Worm (Caenorhabditis elegans) whole organism, L4 larva: Measurements from ENCODE around the gene Y17G9B.4.
A peak's percentile ranks its signal among the peaks of the same experiment; 100 is the strongest.

Experiments
- D1046.2 ChIP-seq: fragments of 200-800 bp; sonication (Bioruptor generic); IDR thresholded peaks from 2 replicates; pipeline ENCODE4 v1.3.6; 2022; ENCODE audit warnings: missing genetic modification characterization, missing compliant biosample characterization
- F10B5.3 ChIP-seq: sonication (generic microtip); optimal IDR thresholded peaks from 2 replicates; lab custom pipeline; 2016; ENCODE audit warnings: mild to moderate bottlenecking, missing genetic modification characterization, missing compliant biosample characterization
- F26F4.8 ChIP-seq: fragments of 200-800 bp; sonication (Bioruptor generic); conservative IDR thresholded peaks from 2 replicates; pipeline ENCODE4 v1.3.6; 2022; ENCODE audit warnings: missing genetic modification characterization, missing compliant biosample characterization
- F49E8.2 ChIP-seq: sonication (generic microtip); optimal IDR thresholded peaks from 2 replicates; lab custom pipeline; 2016; ENCODE audit warnings: missing compliant biosample characterization, mild to moderate bottlenecking, missing genetic modification characterization, borderline replicate concordance
- T20F7.1 ChIP-seq: fragments of 200-800 bp; sonication (Bioruptor generic); optimal IDR thresholded peaks from 2 replicates; lab custom pipeline; 2018; ENCODE audit warnings: mild to moderate bottlenecking, missing genetic modification characterization, missing compliant biosample characterization
- Y105C5A.15 ChIP-seq: fragments of 200-800 bp; sonication (Bioruptor generic); IDR thresholded peaks from 2 replicates; pipeline ENCODE4 v1.3.6; 2022; ENCODE audit warnings: missing genetic modification characterization, missing compliant biosample characterization
- ZK337.2 ChIP-seq: fragments of 200-800 bp; sonication (Bioruptor generic); IDR thresholded peaks from 2 replicates; pipeline ENCODE4 v1.3.6; 2022; ENCODE audit warnings: missing genetic modification reagents, missing genetic modification characterization, missing compliant biosample characterization
- ZK546.5 ChIP-seq, 2 experiments: sonication (generic microtip); optimal IDR thresholded peaks; 2 replicates each; lab custom pipeline; 2017; ENCODE audit warnings: missing biosample characterization in 2 of 2, missing genetic modification characterization in 2 of 2
- arid-1 ChIP-seq: fragments of 200-800 bp; sonication (Bioruptor generic); conservative IDR thresholded peaks from 2 replicates; pipeline ENCODE4 v1.3.6; 2022; ENCODE audit warnings: missing genetic modification reagents, missing genetic modification characterization, missing compliant biosample characterization
- dmd-8 ChIP-seq: fragments of 200-800 bp; sonication (Bioruptor generic); IDR thresholded peaks from 2 replicates; pipeline ENCODE4 v1.3.6; 2022; ENCODE audit warnings: missing genetic modification characterization, missing compliant biosample characterization
- dmd-9 ChIP-seq: fragments of 200-800 bp; sonication (Bioruptor generic); IDR thresholded peaks from 2 replicates; pipeline ENCODE4 v1.3.6; 2022; ENCODE audit warnings: missing genetic modification reagents, missing genetic modification characterization, missing compliant biosample characterization
- egl-27 ChIP-seq: sonication (generic microtip); optimal IDR thresholded peaks from 3 replicates; lab custom pipeline; 2017; ENCODE audit warnings: missing biosample characterization, missing genetic modification reagents, missing genetic modification characterization
- hlh-11 ChIP-seq: fragments of 200-800 bp; sonication (Bioruptor generic); optimal IDR thresholded peaks from 2 replicates; lab custom pipeline; 2018; ENCODE audit warnings: mild to moderate bottlenecking, missing genetic modification characterization, missing compliant biosample characterization
- lin-13 ChIP-seq: fragments of 150-350 bp; optimal IDR thresholded peaks from 2 replicates; lab custom pipeline; 2014; ENCODE audit warnings: missing biosample characterization, missing genetic modification reagents, missing genetic modification characterization
- lin-15B ChIP-seq: fragments of 150-350 bp; sonication (generic microtip); optimal IDR thresholded peaks from 3 replicates; lab custom pipeline; 2014; ENCODE audit warnings: missing biosample characterization, missing genetic modification characterization
- lin-38 ChIP-seq: fragments of 200-800 bp; sonication (Bioruptor generic); IDR thresholded peaks from 2 replicates; pipeline ENCODE4 v1.3.6; 2022; ENCODE audit warnings: missing genetic modification reagents, missing genetic modification characterization, missing compliant biosample characterization
- lsy-2 ChIP-seq, 2 experiments: fragments of 150-350 bp in 1 of 2; sonication (generic microtip) in 1 of 2; optimal IDR thresholded peaks; 2 replicates each; lab custom pipeline; 2014 to 2017; ENCODE audit warnings: missing biosample characterization in 2 of 2, missing genetic modification characterization in 2 of 2
- madf-5 ChIP-seq, 2 experiments: fragments of 200-800 bp; sonication (Bioruptor generic); IDR thresholded peaks; 2 replicates each; pipeline ENCODE4 v1.3.6; 2022; ENCODE audit warnings: missing compliant biosample characterization in 2 of 2, missing genetic modification characterization in 2 of 2
- madf-9 ChIP-seq: fragments of 200-800 bp; sonication (Bioruptor generic); conservative IDR thresholded peaks from 2 replicates; pipeline ENCODE4 v1.3.6; 2022; ENCODE audit warnings: missing genetic modification reagents, missing genetic modification characterization, missing compliant biosample characterization
- mxl-3 ChIP-seq: fragments of 200-800 bp; sonication (Bioruptor generic); optimal IDR thresholded peaks from 2 replicates; lab custom pipeline; 2018; ENCODE audit warnings: mild to moderate bottlenecking, missing genetic modification characterization, missing compliant biosample characterization
- nhr-11 ChIP-seq: fragments of 150-350 bp; optimal IDR thresholded peaks from 2 replicates; lab custom pipeline; 2014; ENCODE audit warnings: missing biosample characterization, missing genetic modification characterization
- nhr-111 ChIP-seq: fragments of 200-800 bp; sonication (Bioruptor generic); optimal IDR thresholded peaks from 2 replicates; lab custom pipeline; 2018; ENCODE audit warnings: mild to moderate bottlenecking, missing genetic modification characterization, missing compliant biosample characterization
- nhr-25 ChIP-seq: sonication (generic microtip); optimal IDR thresholded peaks from 2 replicates; lab custom pipeline; 2017; ENCODE audit warnings: missing genetic modification characterization, mild to moderate bottlenecking, missing compliant biosample characterization, antibody characterized with exemption, moderate library complexity, borderline replicate concordance; ENCODE audit not compliant: insufficient read depth
- nhr-76 ChIP-seq: fragments of 150-350 bp; optimal IDR thresholded peaks from 2 replicates; lab custom pipeline; 2014; ENCODE audit warnings: missing biosample characterization, missing genetic modification characterization
- pha-4 ChIP-seq, 2 experiments: fragments of 150-350 bp in 1 of 2; fragments of 200-800 bp in 1 of 2; sonication (Bioruptor generic) in 1 of 2; IDR thresholded peaks in 1 of 2; optimal IDR thresholded peaks in 1 of 2; 2 replicates each; pipeline versions ENCODE4 v1.3.6 to Lab custom; 2014 to 2022; ENCODE audit warnings: missing genetic modification characterization in 2 of 2, missing genetic modification reagents in 2 of 2, missing biosample characterization in 1 of 2, missing compliant biosample characterization in 1 of 2
- pqm-1 ChIP-seq: sonication (generic microtip); optimal IDR thresholded peaks from 2 replicates; lab custom pipeline; 2017; ENCODE audit warnings: missing biosample characterization, missing genetic modification characterization
- snpc-1.2 ChIP-seq: fragments of 200-800 bp; sonication (Bioruptor generic); IDR thresholded peaks from 2 replicates; pipeline ENCODE4 v1.3.6; 2022; ENCODE audit warnings: missing genetic modification reagents, missing genetic modification characterization, missing compliant biosample characterization
- unc-130 ChIP-seq: sonication (generic microtip); optimal IDR thresholded peaks from 2 replicates; lab custom pipeline; 2016; ENCODE audit warnings: missing genetic modification reagents, missing genetic modification characterization, missing compliant biosample characterization
- unc-62 ChIP-seq, 3 experiments: fragments of 150-350 bp in 1 of 3; sonication (generic microtip); optimal IDR thresholded peaks in 2 of 3; peaks in 1 of 3; 1 replicate in 1 of 3; 2 replicates in 2 of 3; lab custom pipeline; 2014 to 2017; ENCODE audit warnings: missing biosample characterization in 3 of 3, missing genetic modification characterization in 3 of 3, missing genetic modification reagents in 3 of 3, missing genotype in 1 of 3
- vab-7 ChIP-seq: fragments of 200-800 bp; sonication (Bioruptor generic); IDR thresholded peaks from 2 replicates; pipeline ENCODE4 v1.3.6; 2022; ENCODE audit warnings: missing genetic modification reagents, missing genetic modification characterization, missing compliant biosample characterization
- zag-1 ChIP-seq: fragments of 150-350 bp; optimal IDR thresholded peaks from 2 replicates; lab custom pipeline; 2014; ENCODE audit warnings: missing biosample characterization, missing genetic modification characterization
- zip-2 ChIP-seq: fragments of 150-350 bp; optimal IDR thresholded peaks from 2 replicates; lab custom pipeline; 2014; ENCODE audit warnings: missing biosample characterization, missing genetic modification characterization

Y17G9B.4 gene

DNA sequence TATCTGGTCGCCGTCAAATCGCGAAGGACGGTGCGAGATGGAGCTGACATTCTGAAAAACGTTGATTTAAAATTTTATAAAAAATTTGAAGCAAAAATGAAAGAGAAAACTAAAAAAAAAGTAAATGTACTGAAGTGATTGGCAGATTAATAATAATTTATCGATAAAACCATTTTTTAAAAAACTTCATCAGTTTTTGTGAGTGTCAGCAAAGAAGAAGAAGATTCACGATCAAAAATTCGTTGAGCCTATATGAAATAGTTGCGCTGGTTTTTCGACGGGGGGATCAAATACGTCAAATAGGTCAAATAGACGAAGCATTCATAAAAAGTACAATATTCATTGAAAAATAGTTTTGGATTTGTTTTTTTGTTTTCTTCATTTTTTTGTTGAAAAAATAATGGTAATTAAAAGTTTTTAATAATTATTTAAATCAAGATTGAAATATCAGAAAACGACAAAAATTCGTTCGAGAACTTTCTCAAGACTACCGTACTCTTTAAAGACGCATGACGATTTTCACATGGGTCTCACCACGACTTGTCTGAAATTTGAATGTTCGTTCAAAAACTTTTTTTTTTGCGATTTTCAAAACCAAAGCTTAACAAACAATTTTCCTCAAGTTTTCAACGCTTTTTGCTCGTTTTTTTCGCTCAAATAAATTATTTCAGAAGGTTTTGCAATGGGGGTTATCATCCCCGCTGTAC lies 8.6 kb downstream of the Y17G9B.4 start, which contains the start of the genes memi-1 and cyp-31A3:
TSS of gene memi-1 (minus strand) at position 51 of the 707 bp plus-strand sequence.
TSS of gene cyp-31A3 (plus strand) at position 672 of the 707 bp plus-strand sequence.
- TF ChIP-seq zip-2 (tag; lab: Kevin White, UChicago) (no peak), nhr-111 (GFP tag; lab: Kevin White, UChicago) (no peak), egl-27 (tag; lab: Kevin White, UChicago) (no peak), F49E8.2 (tag; lab: Kevin White, UChicago) (peak; percentile 77), T20F7.1 (GFP tag; lab: Kevin White, UChicago) (no peak), lin-38 (GFP tag; lab: Robert Waterston, UW) (peak; percentile 61), snpc-1.2 (GFP tag; lab: Robert Waterston, UW) (peak; percentile 86), F26F4.8 (GFP tag; lab: Robert Waterston, UW) (no peak), unc-130 (GFP tag; lab: Kevin White, UChicago) (peak; percentile 2), madf-5 (GFP tag; IDR thresholded peaks at IDR 0.05; lab: Robert Waterston, UW) (no peak), nhr-25 (tag; lab: Kevin White, UChicago) (no peak), Y105C5A.15 (no peak), lsy-2 (tag; optimal IDR thresholded peaks at IDR 0.05; lab: Kevin White, UChicago) (peak in 1 of 2 experiments; percentile 25), madf-9 (GFP tag; lab: Robert Waterston, UW) (no peak)

DNA sequence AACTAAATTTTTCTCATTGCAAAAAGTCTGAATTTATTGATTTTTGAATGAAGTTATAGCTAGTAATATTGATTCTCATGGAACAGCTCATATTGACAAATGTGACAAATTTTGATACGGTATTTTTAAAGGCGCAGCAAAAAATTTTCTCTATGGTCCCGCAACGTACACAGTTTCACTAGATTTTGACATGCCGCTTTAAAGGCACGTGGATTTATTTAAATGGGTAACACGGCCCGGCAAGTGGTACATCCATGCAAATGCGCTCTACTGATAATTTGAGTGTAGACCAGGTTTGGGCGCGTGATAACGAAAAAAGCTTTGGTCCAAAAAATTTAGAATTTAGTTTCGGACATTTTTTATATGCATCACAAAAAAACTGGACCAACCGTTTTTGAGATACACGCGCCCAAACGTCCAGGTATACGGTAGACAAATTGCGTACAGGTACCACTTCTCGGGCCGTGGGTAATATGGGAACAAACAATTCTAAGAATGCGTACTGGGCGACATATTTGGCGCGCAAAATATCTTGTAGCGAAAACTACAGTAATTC lies 11.1 kb downstream of the Y17G9B.4 start:
- peak; percentile 83 for TF ChIP-seq lin-38 (GFP tag; lab: Robert Waterston, UW)
- 0 out of 2 replicates have a peak, but pooled peaks have one; percentile 34 for TF ChIP-seq snpc-1.2 (GFP tag; lab: Robert Waterston, UW)

DNA sequence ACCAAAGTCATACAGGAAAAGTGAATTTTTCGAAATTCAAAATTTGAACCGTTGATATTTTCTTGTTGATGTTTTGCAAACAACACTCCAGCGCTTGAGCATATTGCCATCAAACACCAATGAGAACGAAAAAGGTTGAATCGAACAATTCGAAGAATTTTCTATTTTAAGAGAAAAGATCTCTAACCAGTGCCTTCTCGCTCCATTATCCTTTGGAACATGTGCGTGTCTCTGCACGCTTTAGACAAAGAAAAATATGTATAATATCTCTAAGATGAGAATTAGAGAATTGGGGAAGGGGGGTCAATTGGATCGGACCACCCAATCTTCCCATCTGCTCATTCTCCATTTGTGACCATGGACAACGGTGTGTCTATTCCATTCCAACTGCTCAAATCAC lies 11.9 kb downstream of the Y17G9B.4 start, which contains the start of gene Y17G9B.2:
TSS of gene Y17G9B.2 (plus strand) at position 301 of the 400 bp plus-strand sequence.
- TF ChIP-seq pha-4 (GFP tag; IDR thresholded peaks at IDR 0.05; lab: Robert Waterston, UW) (no peak), pha-4 (tag; optimal IDR thresholded peaks at IDR 0.05; lab: Kevin White, UChicago) (no peak), lin-15B (no peak), nhr-111 (GFP tag; lab: Kevin White, UChicago) (no peak), D1046.2 (GFP tag; lab: Robert Waterston, UW) (no peak), nhr-11 (no peak)
- TF ChIP-seq, all 104 proteins: peak for 0

DNA sequence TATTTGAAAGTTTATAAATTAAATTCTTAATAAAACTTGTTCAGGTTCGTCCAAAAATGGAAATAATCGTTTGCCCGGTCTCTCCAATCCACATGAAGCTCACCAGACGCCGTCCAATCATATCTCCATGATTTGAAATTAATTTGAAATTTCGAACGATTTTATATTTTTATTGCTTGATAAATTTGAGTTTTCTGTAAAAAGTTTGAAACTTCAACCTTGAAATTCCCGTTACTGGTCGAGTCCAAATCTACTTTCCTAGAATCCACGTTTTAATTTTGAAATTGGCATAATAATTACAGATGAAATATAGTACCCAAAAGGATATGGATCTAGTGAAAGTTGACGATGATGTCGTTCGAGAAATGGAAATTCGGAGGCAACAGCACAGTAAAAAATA lies 12.5 kb downstream of the Y17G9B.4 start, which contains the start of gene npp-26:
TSS of gene npp-26 (plus strand) at position 301 of the 400 bp plus-strand sequence.
- peak in 1 of 2 experiments; percentile 14 for TF ChIP-seq unc-62 (GFP tag; optimal IDR thresholded peaks at IDR 0.05 in 1 of 2; lab: Kevin White, UChicago)
- TF ChIP-seq unc-62 (tag; optimal IDR thresholded peaks at IDR 0.05; lab: Kevin White, UChicago) = no peak
- no peak for TF ChIP-seq F10B5.3
- TF ChIP-seq, all 104 proteins: peak for 1

DNA sequence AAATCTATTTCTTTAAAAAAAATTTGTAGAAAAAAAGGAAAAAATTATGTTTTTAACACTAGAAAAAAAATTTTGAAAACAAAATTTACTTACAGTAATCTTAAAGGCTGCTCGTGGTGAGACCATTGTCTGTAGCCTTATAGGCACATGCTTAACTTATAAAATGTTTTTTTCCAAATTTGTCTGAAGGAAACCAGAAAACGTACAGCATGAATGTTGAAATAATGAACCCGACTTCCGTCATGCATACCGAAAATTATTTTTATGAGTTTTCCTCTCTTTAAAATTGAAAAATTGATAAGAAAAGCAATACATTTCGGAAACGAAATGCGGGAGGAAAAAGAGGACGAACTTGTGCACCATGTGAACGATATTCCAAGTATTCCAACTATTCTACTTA lies 19.9 kb downstream of the Y17G9B.4 start, which contains the start of gene R11E3.2:
TSS of gene R11E3.2 (plus strand) at position 301 of the 400 bp plus-strand sequence.
- TF ChIP-seq ZK546.5 (tag; optimal IDR thresholded peaks at IDR 0.05; lab: Kevin White, UChicago) (no peak), pqm-1 (peak; percentile 28)

DNA sequence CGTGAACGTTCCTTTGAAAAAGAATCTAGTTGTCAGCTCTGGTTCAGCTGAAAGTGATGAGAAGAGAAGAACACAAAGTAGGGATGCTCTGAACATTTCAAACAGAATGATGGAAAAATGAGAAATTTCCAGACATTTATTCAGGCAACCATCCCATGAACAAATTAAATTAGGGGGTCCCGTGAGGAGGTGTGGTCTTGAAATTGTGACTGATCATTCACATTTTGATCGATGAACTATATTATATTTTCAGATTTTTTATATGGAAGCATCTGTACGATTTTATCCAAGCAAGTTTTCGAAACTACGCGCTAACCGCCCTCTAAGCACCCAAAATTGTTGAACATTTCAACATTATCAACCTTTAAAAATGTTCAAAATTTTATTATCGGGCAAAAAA lies 24.1 kb downstream of the Y17G9B.4 start, which contains the start of gene R11E3.19:
TSS of gene R11E3.19 (minus strand) at position 101 of the 400 bp plus-strand sequence.
- TF ChIP-seq arid-1 (no peak), lin-38 (GFP tag; lab: Robert Waterston, UW) (no peak), vab-7 (GFP tag; lab: Robert Waterston, UW) (no peak), dmd-9 (GFP tag; lab: Robert Waterston, UW) (no peak), F10B5.3 (no peak), zag-1 (tag; lab: Kevin White, UChicago) (no peak), hlh-11 (tag; lab: Kevin White, UChicago) (no peak), nhr-11 (no peak), lin-13 (GFP tag; lab: Kevin White, UChicago) (no peak), dmd-8 (no peak), nhr-76 (tag; lab: Kevin White, UChicago) (no peak), mxl-3 (GFP tag; lab: Kevin White, UChicago) (no peak), ZK337.2 (GFP tag; lab: Robert Waterston, UW) (no peak)
